Worm (Caenorhabditis elegans): ENCODE results near the gene C50H11.13.
"Not testable (repeated sequence)": the region's sequence is repeated elsewhere in the genome, so short reads cannot be mapped to it uniquely, and the experiment has no call there.

Gene C50H11.13

ce11 chrV:3080792-3081191 lies 9.3 kb upstream of the C50H11.13 start, which contains the start of gene srt-5:
Gene srt-5 (minus strand): TSS chrV:3080892.
- TF ChIP-seq Y22D7AL.16 (tag; optimal IDR thresholded peaks at IDR 0.05): no peak
- TF ChIP-seq fax-1 (tag; optimal IDR thresholded peaks at IDR 0.05): no peak
- TF ChIP-seq ztf-16 (tag; optimal IDR thresholded peaks at IDR 0.05): no peak
- no peak for TF ChIP-seq C38D4.7 (GFP tag; optimal IDR thresholded peaks at IDR 0.05)
- no peak for TF ChIP-seq syd-9 (tag; optimal IDR thresholded peaks at IDR 0.05)
- TF ChIP-seq ceh-24 (tag; optimal IDR thresholded peaks at IDR 0.05): no peak
- no peak for TF ChIP-seq ttx-3 (tag; optimal IDR thresholded peaks at IDR 0.05)
- TF ChIP-seq fkh-10 (GFP tag; optimal IDR thresholded peaks at IDR 0.05): no peak
- TF ChIP-seq pha-4 (tag; optimal IDR thresholded peaks at IDR 0.05): no peak
- TF ChIP-seq sox-2 (GFP tag; IDR thresholded peaks at IDR 0.05): no peak
- no peak for TF ChIP-seq C08G9.2 (tag; optimal IDR thresholded peaks at IDR 0.05)
- no peak for TF ChIP-seq ama-1 (optimal IDR thresholded peaks at IDR 0.05)
- TF ChIP-seq pat-9 (tag; optimal IDR thresholded peaks at IDR 0.05): no peak
- no peak for TF ChIP-seq K02D7.2 (tag; optimal IDR thresholded peaks at IDR 0.05)
- TF ChIP-seq pha-2 (tag; optimal IDR thresholded peaks at IDR 0.05): no peak
- TF ChIP-seq eyg-1 (tag; optimal IDR thresholded peaks at IDR 0.05): no peak
- no peak for TF ChIP-seq hlh-15 (tag; optimal IDR thresholded peaks at IDR 0.05)
- no peak for TF ChIP-seq unc-55 (GFP tag; optimal IDR thresholded peaks at IDR 0.05)
- TF ChIP-seq madf-2 (tag; optimal IDR thresholded peaks at IDR 0.05): no peak
- TF ChIP-seq ceh-34 (tag; optimal IDR thresholded peaks at IDR 0.05): no peak

ce11 chrV:3069101-3069500 lies 2.3 kb downstream of the C50H11.13 start, which contains the start of gene str-40:
Gene str-40 (minus strand): TSS chrV:3069201.
- TF ChIP-seq madf-2 (tag; optimal IDR thresholded peaks at IDR 0.05) (no peak), hlh-30 (tag; optimal IDR thresholded peaks at IDR 0.05; ENCODE audit: insufficient read depth) (no peak), mec-3 (tag; optimal IDR thresholded peaks at IDR 0.05; ENCODE audit: borderline replicate concordance) (no peak), ceh-48 (tag; optimal IDR thresholded peaks at IDR 0.05) (no peak), ceh-2 (tag; optimal IDR thresholded peaks at IDR 0.05) (no peak), hlh-6 (tag; optimal IDR thresholded peaks at IDR 0.05) (no peak), zip-5 (tag; optimal IDR thresholded peaks at IDR 0.05) (no peak), sox-2 (GFP tag; IDR thresholded peaks at IDR 0.05) (no peak), ztf-16 (tag; optimal IDR thresholded peaks at IDR 0.05) (no peak), fkh-10 (GFP tag; optimal IDR thresholded peaks at IDR 0.05) (no peak), Y22D7AL.16 (tag; optimal IDR thresholded peaks at IDR 0.05) (no peak), elt-4 (tag; optimal IDR thresholded peaks at IDR 0.05) (no peak), ets-4 (tag; optimal IDR thresholded peaks at IDR 0.05) (no peak), lim-6 (tag; optimal IDR thresholded peaks at IDR 0.05) (no peak), nhr-232 (tag; optimal IDR thresholded peaks at IDR 0.05) (no peak), unc-55 (GFP tag; optimal IDR thresholded peaks at IDR 0.05) (no peak)

ce11 chrV:3065928-3066327 lies 5.5 kb downstream of the C50H11.13 start, which contains the start of gene srh-185:
Gene srh-185 (plus strand): TSS chrV:3066228.
- TF ChIP-seq elt-4 (tag; optimal IDR thresholded peaks at IDR 0.05): no peak
- no peak for TF ChIP-seq elt-2 (tag; optimal IDR thresholded peaks at IDR 0.05)
- TF ChIP-seq odd-2 (tag; optimal IDR thresholded peaks at IDR 0.05): no peak
- no peak for TF ChIP-seq ceh-48 (tag; optimal IDR thresholded peaks at IDR 0.05)
- TF ChIP-seq hlh-8 (tag; optimal IDR thresholded peaks at IDR 0.05): no peak
- TF ChIP-seq syd-9 (tag; optimal IDR thresholded peaks at IDR 0.05): no peak
- no peak for TF ChIP-seq C08G9.2 (tag; optimal IDR thresholded peaks at IDR 0.05)
- no peak for TF ChIP-seq lin-11 (tag; optimal IDR thresholded peaks at IDR 0.05)
- no peak for TF ChIP-seq che-1 (tag; optimal IDR thresholded peaks at IDR 0.05)
- TF ChIP-seq unc-42 (tag; optimal IDR thresholded peaks at IDR 0.05): no peak

- not testable (repeated sequence) for TF ChIP-seq T23F11.4 (GFP tag; optimal IDR thresholded peaks at IDR 0.05); madf-2 (tag; optimal IDR thresholded peaks at IDR 0.05); ceh-9 (tag; optimal IDR thresholded peaks at IDR 0.05)
Measured at ce11 chrV:3064418-3064817, 7.0 kb downstream of the C50H11.13 start, which contains the start of gene srt-16. Gene srt-16 (minus strand): TSS chrV:3064518.

All from whole organism, late embryonic.